Worm (Caenorhabditis elegans): Measurements from ENCODE around the gene aqp-11.

aqp-11 gene

ce11 chrIII:13719247-13719758 lies 46.2 kb downstream of the aqp-11 start:
- TF ChIP-seq unc-62 (GFP tag; optimal IDR thresholded peaks at IDR 0.05) = no peak

- no peak for TF ChIP-seq unc-62 (GFP tag; optimal IDR thresholded peaks at IDR 0.05)
These were observed 47.2 kb downstream of the aqp-11 start for ce11 chrIII:13720190-13720741.

ce11 chrIII:13721066-13721465 lies 48.0 kb downstream of the aqp-11 start:
- no peak for TF ChIP-seq unc-62 (GFP tag; optimal IDR thresholded peaks at IDR 0.05)

- TF ChIP-seq unc-62 (GFP tag; optimal IDR thresholded peaks at IDR 0.05) = no peak
These were observed 48.9 kb downstream of the aqp-11 start for ce11 chrIII:13721944-13722343.

ce11 chrIII:13722387-13723122 lies 49.5 kb downstream of the aqp-11 start:
- no peak for TF ChIP-seq unc-62 (GFP tag; optimal IDR thresholded peaks at IDR 0.05)

Measured in whole organism, dauer.